Worm (Caenorhabditis elegans) whole organism, late embryonic: ENCODE data around the gene ptr-25.

ENCODE experiments used
- F13H6.1 ChIP-seq: sonication (generic microtip); optimal IDR thresholded peaks from 2 replicates; lab custom pipeline; 2016; ENCODE audit warnings: missing genetic modification characterization, missing compliant biosample characterization
- K02D7.2 ChIP-seq: sonication (generic microtip); optimal IDR thresholded peaks from 2 replicates; lab custom pipeline; 2017; ENCODE audit warnings: mild to moderate bottlenecking, missing genetic modification characterization, missing compliant biosample characterization
- K09A11.1 ChIP-seq: sonication (generic microtip); optimal IDR thresholded peaks from 2 replicates; lab custom pipeline; 2017; ENCODE audit warnings: antibody characterized with exemption, mild to moderate bottlenecking, missing genetic modification characterization, missing compliant biosample characterization; ENCODE audit not compliant: insufficient read depth
- ahr-1 ChIP-seq: sonication (generic microtip); optimal IDR thresholded peaks from 2 replicates; lab custom pipeline; 2016; ENCODE audit warnings: missing genetic modification characterization, missing compliant biosample characterization
- ama-1 ChIP-seq: fragments of 150-350 bp; optimal IDR thresholded peaks from 2 replicates; lab custom pipeline; 2014
- ceh-18 ChIP-seq: sonication (generic microtip); optimal IDR thresholded peaks from 2 replicates; lab custom pipeline; 2016; ENCODE audit warnings: missing genetic modification characterization, missing compliant biosample characterization
- ceh-22 ChIP-seq: sonication (generic microtip); optimal IDR thresholded peaks from 2 replicates; lab custom pipeline; 2017; ENCODE audit warnings: missing biosample characterization, missing genetic modification characterization
- ceh-30 ChIP-seq: fragments of 150-350 bp; optimal IDR thresholded peaks from 2 replicates; lab custom pipeline; 2014; ENCODE audit warnings: missing biosample characterization, missing genetic modification characterization
- ceh-48 ChIP-seq: sonication (generic microtip); optimal IDR thresholded peaks from 2 replicates; lab custom pipeline; 2016; ENCODE audit warnings: missing genetic modification characterization, inconsistent platforms, missing compliant biosample characterization
- ceh-6 ChIP-seq: fragments of 200-800 bp; sonication (Bioruptor generic); optimal IDR thresholded peaks from 2 replicates; lab custom pipeline; 2018; ENCODE audit warnings: mild to moderate bottlenecking, missing genetic modification characterization, missing compliant biosample characterization
- che-1 ChIP-seq: sonication (generic microtip); optimal IDR thresholded peaks from 2 replicates; lab custom pipeline; 2016; ENCODE audit warnings: mild to moderate bottlenecking, missing genetic modification characterization, missing compliant biosample characterization
- elt-4 ChIP-seq: sonication (generic microtip); optimal IDR thresholded peaks from 2 replicates; lab custom pipeline; 2016; ENCODE audit warnings: missing genetic modification characterization, missing compliant biosample characterization
- fax-1 ChIP-seq: sonication (generic microtip); optimal IDR thresholded peaks from 2 replicates; lab custom pipeline; 2016; ENCODE audit warnings: missing genotype, missing genetic modification characterization, missing compliant biosample characterization
- fkh-10 ChIP-seq: fragments of 150-350 bp; optimal IDR thresholded peaks from 2 replicates; lab custom pipeline; 2014; ENCODE audit warnings: missing biosample characterization, missing genetic modification reagents, missing genetic modification characterization
- fkh-6 ChIP-seq: sonication (generic microtip); optimal IDR thresholded peaks from 2 replicates; lab custom pipeline; 2016; ENCODE audit warnings: missing genetic modification characterization, missing compliant biosample characterization
- lim-6 ChIP-seq: sonication (generic microtip); optimal IDR thresholded peaks from 2 replicates; lab custom pipeline; 2016; ENCODE audit warnings: missing genetic modification characterization, missing compliant biosample characterization
- mec-3 ChIP-seq: sonication (generic microtip); optimal IDR thresholded peaks from 2 replicates; lab custom pipeline; 2016; ENCODE audit warnings: borderline replicate concordance, missing genetic modification characterization, missing compliant biosample characterization
- nfya-1 ChIP-seq: sonication (generic microtip); optimal IDR thresholded peaks from 2 replicates; lab custom pipeline; 2017; ENCODE audit warnings: missing genetic modification characterization, mild to moderate bottlenecking, missing compliant biosample characterization, antibody characterized with exemption, moderate library complexity
- nhr-11 ChIP-seq: fragments of 150-350 bp; optimal IDR thresholded peaks from 2 replicates; lab custom pipeline; 2014; ENCODE audit warnings: missing biosample characterization, missing genetic modification characterization
- nhr-232 ChIP-seq: sonication (generic microtip); optimal IDR thresholded peaks from 2 replicates; lab custom pipeline; 2016; ENCODE audit warnings: missing genetic modification characterization, missing compliant biosample characterization
- npax-4 ChIP-seq: sonication (generic microtip); optimal IDR thresholded peaks from 2 replicates; lab custom pipeline; 2016; ENCODE audit warnings: missing genetic modification characterization, missing compliant biosample characterization
- odd-2 ChIP-seq: sonication (generic microtip); optimal IDR thresholded peaks from 2 replicates; lab custom pipeline; 2017; ENCODE audit warnings: antibody characterized with exemption, mild to moderate bottlenecking, missing genetic modification characterization, missing compliant biosample characterization
- pha-2 ChIP-seq: sonication (generic microtip); optimal IDR thresholded peaks from 2 replicates; lab custom pipeline; 2017; ENCODE audit warnings: mild to moderate bottlenecking, missing genetic modification characterization, missing compliant biosample characterization
- pha-4 ChIP-seq: fragments of 150-350 bp; optimal IDR thresholded peaks from 2 replicates; lab custom pipeline; 2018; ENCODE audit warnings: missing biosample characterization, missing genetic modification reagents, missing genetic modification characterization
- pqm-1 ChIP-seq: sonication (generic microtip); optimal IDR thresholded peaks from 2 replicates; lab custom pipeline; 2016; ENCODE audit warnings: missing genetic modification characterization, missing compliant biosample characterization
- ref-2 ChIP-seq: sonication (generic microtip); optimal IDR thresholded peaks from 2 replicates; lab custom pipeline; 2016; ENCODE audit warnings: missing genetic modification characterization, missing compliant biosample characterization
- sox-2 ChIP-seq: fragments of 200-800 bp; sonication (Bioruptor generic); IDR thresholded peaks from 2 replicates; pipeline ENCODE4 v1.3.6; 2022; ENCODE audit warnings: missing genetic modification reagents, missing genetic modification characterization, missing compliant biosample characterization
- sox-4 ChIP-seq: sonication (generic microtip); optimal IDR thresholded peaks from 2 replicates; lab custom pipeline; 2017; ENCODE audit warnings: mild to moderate bottlenecking, missing genetic modification characterization, inconsistent platforms, missing compliant biosample characterization
- syd-9 ChIP-seq: sonication (generic microtip); optimal IDR thresholded peaks from 2 replicates; lab custom pipeline; 2016; ENCODE audit warnings: mild to moderate bottlenecking, missing genetic modification characterization, moderate library complexity, missing compliant biosample characterization
- ttx-3 ChIP-seq: sonication (generic microtip); optimal IDR thresholded peaks from 2 replicates; lab custom pipeline; 2016; ENCODE audit warnings: missing genetic modification reagents, missing genetic modification characterization, missing compliant biosample characterization
- unc-42 ChIP-seq: sonication (generic microtip); optimal IDR thresholded peaks from 2 replicates; lab custom pipeline; 2016; ENCODE audit warnings: missing genotype, missing genetic modification characterization, missing compliant biosample characterization
- unc-55 ChIP-seq: sonication (generic microtip); optimal IDR thresholded peaks from 2 replicates; lab custom pipeline; 2017; ENCODE audit warnings: missing biosample characterization, missing genetic modification reagents, missing genetic modification characterization
- zip-5 ChIP-seq: sonication (generic microtip); optimal IDR thresholded peaks from 2 replicates; lab custom pipeline; 2016; ENCODE audit warnings: missing genetic modification characterization, missing compliant biosample characterization
- ztf-16 ChIP-seq: sonication (generic microtip); optimal IDR thresholded peaks from 2 replicates; lab custom pipeline; 2017; ENCODE audit warnings: missing genetic modification characterization, missing compliant biosample characterization

The ptr-25 gene

DNA sequence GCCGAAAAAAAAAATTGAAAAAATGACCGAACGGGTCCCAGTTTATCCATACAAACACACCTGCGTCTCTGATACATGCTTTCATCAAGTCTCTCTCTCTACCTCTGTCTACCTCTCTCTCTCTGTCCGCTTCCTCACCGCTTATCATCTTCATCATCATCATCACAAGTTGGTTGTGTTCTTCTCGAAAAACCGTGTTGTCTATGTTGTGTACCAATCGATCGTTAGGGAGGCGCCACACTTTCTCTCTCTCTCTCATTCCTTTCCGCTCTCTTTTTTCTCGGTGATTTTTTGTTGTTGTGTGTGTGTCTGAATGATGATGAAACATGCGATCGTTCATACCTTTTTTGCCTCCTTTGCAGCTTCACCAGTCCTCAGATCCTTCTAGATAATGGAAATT is 24.3 kb upstream of the ptr-25 start:
- TF ChIP-seq nfya-1 (peak; percentile 31), sox-4 (tag; lab: Kevin White, UChicago) (no peak), zip-5 (tag; lab: Kevin White, UChicago) (no peak), ceh-18 (tag; lab: Kevin White, UChicago) (peak; percentile 8)

DNA sequence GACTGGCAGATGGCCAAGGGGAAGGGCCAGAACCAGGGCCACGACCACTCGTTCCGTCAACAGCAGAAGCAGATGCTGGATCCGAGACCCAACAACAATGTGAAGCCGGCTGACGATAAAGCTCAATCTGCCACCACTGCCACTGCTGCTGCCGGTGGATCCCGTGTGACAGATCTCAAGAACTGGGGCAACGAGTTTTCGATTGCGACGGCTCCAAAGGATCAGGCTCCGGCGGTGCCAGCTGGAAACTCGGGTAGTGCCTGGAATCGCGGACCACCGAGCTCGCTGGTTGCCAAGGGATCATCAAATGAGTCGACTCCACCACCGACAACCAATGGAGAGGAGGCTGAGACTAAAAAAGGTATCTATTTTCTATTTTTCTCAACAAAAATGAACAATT is 23.5 kb upstream of the ptr-25 start:
- TF ChIP-seq fax-1 (no peak), nfya-1 (no peak), K09A11.1 (no peak), npax-4 (tag; lab: Kevin White, UChicago) (no peak), ttx-3 (no peak), ceh-48 (no peak), sox-4 (tag; lab: Kevin White, UChicago) (no peak), che-1 (tag; lab: Kevin White, UChicago) (no peak), lim-6 (tag; lab: Kevin White, UChicago) (no peak), ceh-6 (GFP tag; lab: Kevin White, UChicago) (no peak), fkh-10 (GFP tag; lab: Kevin White, UChicago) (no peak), odd-2 (tag; lab: Kevin White, UChicago) (no peak)

DNA sequence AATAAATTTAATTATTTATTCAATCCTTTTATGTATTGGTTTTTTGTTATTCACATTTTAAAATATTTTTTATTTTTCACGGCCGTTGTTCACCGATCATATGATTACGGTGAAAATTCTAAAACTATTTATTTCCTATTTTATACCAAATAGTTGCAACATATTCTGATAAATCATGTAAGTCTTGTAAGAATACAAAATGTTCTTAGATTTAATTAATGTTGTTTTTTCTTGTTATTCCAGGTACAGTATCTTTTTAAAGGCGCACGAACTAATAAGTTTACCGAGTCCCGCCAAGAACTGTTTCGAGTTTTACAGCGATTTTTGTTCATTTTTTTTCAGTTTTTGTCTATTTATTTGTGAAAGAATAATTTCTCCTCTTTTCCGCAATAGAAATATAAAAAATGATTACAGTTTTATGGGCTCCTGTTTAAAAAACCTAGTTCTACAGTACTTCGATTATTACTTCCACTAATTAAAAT is 18.3 kb upstream of the ptr-25 start, which contains the start of gene D2045.5:
Gene D2045.5, minus strand, starts transcription at position 51 of the 482 bp plus-strand sequence.
- TF ChIP-seq ztf-16 (tag; lab: Kevin White, UChicago) (no peak), F13H6.1 (tag; lab: Kevin White, UChicago) (no peak), unc-42 (tag; lab: Kevin White, UChicago) (no peak), fkh-10 (GFP tag; lab: Kevin White, UChicago) (no peak), elt-4 (tag; lab: Kevin White, UChicago) (no peak), nhr-11 (tag; lab: Kevin White, UChicago) (no peak), syd-9 (tag; lab: Kevin White, UChicago) (no peak), sox-2 (no peak), ahr-1 (tag; lab: Kevin White, UChicago) (no peak), pha-4 (tag; lab: Kevin White, UChicago) (no peak), ama-1 (lab: Kevin White, UChicago) (no peak)

DNA sequence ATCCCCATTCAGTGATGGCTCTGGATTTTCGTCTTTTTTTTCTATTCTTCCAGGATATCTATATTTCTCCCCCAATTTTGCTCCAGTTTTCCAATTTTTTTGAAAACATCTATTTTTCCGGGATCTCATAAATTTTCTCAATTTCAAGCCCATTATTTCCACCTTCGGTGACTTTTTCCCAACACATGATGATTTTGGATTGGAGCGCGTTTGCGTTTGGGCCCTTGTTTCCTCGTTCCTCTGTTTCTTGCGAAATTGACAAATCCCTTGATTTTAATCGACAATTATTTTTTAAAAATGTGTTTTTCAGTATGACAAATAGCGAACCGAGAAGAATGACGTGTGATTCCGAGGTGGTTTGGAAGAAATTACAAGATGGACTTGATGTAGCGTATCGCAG is 17.0 kb upstream of the ptr-25 start, which contains the start of gene cul-1:
Gene cul-1, plus strand, starts transcription at position 311 of the 400 bp plus-strand sequence.
- TF ChIP-seq fkh-10 (GFP tag; lab: Kevin White, UChicago): no peak
- no peak for TF ChIP-seq lim-6 (tag; lab: Kevin White, UChicago)
- TF ChIP-seq ceh-18 (tag; lab: Kevin White, UChicago): no peak
- no peak for TF ChIP-seq ref-2
- no peak for TF ChIP-seq ceh-22 (tag; lab: Kevin White, UChicago)
- no peak for TF ChIP-seq fkh-6

DNA sequence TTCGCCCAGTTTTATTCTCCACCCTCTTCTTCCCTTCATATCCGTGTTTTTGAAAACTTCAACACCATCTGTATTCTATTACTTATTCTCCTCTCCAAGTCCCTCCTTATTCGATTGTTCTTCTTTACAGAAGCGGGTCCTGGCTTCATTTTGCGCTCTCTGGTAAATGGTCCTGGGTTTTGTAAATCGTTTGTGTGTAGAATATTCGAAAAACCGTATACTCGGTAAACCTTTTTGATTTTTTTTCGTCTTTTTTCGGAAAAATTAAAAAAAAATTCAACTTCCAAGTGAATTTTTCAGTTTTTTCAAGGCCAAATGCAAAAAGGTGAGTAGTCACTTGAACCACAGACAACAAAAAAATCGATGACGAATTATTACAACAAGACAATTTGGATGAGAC is 13.0 kb upstream of the ptr-25 start, which contains the start of gene D2045.9:
Gene D2045.9, plus strand, starts transcription at position 301 of the 400 bp plus-strand sequence.
- no peak for TF ChIP-seq unc-55 (GFP tag; lab: Kevin White, UChicago)
- TF ChIP-seq unc-42 (tag; lab: Kevin White, UChicago): no peak
- TF ChIP-seq K02D7.2 (tag; lab: Kevin White, UChicago): no peak
- TF ChIP-seq mec-3 (tag; lab: Kevin White, UChicago): no peak
- TF ChIP-seq ceh-30 (tag; lab: Kevin White, UChicago): no peak
- TF ChIP-seq nfya-1: no peak
- TF ChIP-seq npax-4 (tag; lab: Kevin White, UChicago): no peak
- no peak for TF ChIP-seq pqm-1 (tag; lab: Kevin White, UChicago)
- no peak for TF ChIP-seq pha-4 (tag; lab: Kevin White, UChicago)
- no peak for TF ChIP-seq pha-2 (tag; lab: Kevin White, UChicago)
- TF ChIP-seq ahr-1 (tag; lab: Kevin White, UChicago): no peak
- TF ChIP-seq nhr-232 (tag; lab: Kevin White, UChicago): no peak
- TF ChIP-seq, all 69 proteins: peak for 0
